Fruit fly (Drosophila melanogaster): ENCODE data around the gene kek5.

Gene kek5

DNA sequence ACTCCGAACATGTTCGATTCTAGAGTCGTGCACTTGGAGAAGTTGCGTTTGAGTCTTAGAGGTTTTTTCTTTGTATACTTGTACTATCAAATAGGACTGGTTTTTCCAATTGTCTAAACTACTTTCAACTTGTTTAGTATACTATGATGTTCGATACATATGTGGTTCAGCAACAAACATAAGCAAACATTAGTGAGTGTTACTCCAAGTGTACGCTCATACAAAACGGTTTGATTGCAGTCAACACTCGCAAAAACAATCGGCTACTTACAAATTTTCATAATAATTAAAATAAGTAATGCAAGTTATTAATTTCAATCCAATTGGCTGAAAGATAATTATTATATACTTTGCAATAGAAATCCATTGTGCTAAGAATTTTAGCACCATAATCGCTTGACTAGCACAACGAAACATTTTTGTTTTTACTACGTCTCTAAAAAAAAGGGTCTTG, 8.5 kb downstream of the kek5 start (continued):
- TF ChIP-seq tio (GFP tag; optimal IDR thresholded peaks at IDR 0.05) (peak; percentile 58), CTCF (GFP tag; optimal IDR thresholded peaks at IDR 0.05) (no peak), CG2129 (GFP tag; IDR thresholded peaks at IDR 0.05; ENCODE audit: partially characterized antibody) (no peak), pho (GFP tag; optimal IDR thresholded peaks at IDR 0.05) (peak; percentile 35), CG4617 (GFP tag; optimal IDR thresholded peaks at IDR 0.05; ENCODE audit: borderline replicate concordance) (no peak), dm (GFP tag; optimal IDR thresholded peaks at IDR 0.05) (no peak), MTF-1 (GFP tag; optimal IDR thresholded peaks at IDR 0.05; ENCODE audit: borderline replicate concordance) (no peak), dimm (GFP tag; IDR thresholded peaks at IDR 0.05) (no peak), CG31365 (tag; optimal IDR thresholded peaks at IDR 0.05) (no peak), CG10267 (tag; optimal IDR thresholded peaks at IDR 0.05) (peak; percentile 49), CG2889 (GFP tag; IDR thresholded peaks at IDR 0.05) (no peak), CG15011 (GFP tag; optimal IDR thresholded peaks at IDR 0.05) (no peak), h (optimal IDR thresholded peaks at IDR 0.05) (no peak), ase (GFP tag; IDR thresholded peaks at IDR 0.05) (no peak), Sox100B (GFP tag; optimal IDR thresholded peaks at IDR 0.05) (no peak), cas (GFP tag; IDR thresholded peaks at IDR 0.05) (no peak), salm (tag; optimal IDR thresholded peaks at IDR 0.05) (no peak), H15 (GFP tag; IDR thresholded peaks at IDR 0.05) (no peak), trh (GFP tag; optimal IDR thresholded peaks at IDR 0.05) (no peak), sim (GFP tag; IDR thresholded peaks at IDR 0.05) (no peak), Poxn (GFP tag; IDR thresholded peaks at IDR 0.05) (no peak), pita (GFP tag; optimal IDR thresholded peaks at IDR 0.05) (no peak), Fer3 (tag; optimal IDR thresholded peaks at IDR 0.05) (peak; percentile 24), slbo (GFP tag; IDR thresholded peaks at IDR 0.05) (no peak), nmo (GFP tag; optimal IDR thresholded peaks at IDR 0.05) (peak; percentile 40), slou (GFP tag; optimal IDR thresholded peaks at IDR 0.05) (no peak), ato (GFP tag; IDR thresholded peaks at IDR 0.05; ENCODE audit: partially characterized antibody) (no peak), gt (GFP tag; IDR thresholded peaks at IDR 0.05) (no peak), CG4282 (GFP tag; optimal IDR thresholded peaks at IDR 0.05) (peak; percentile 34), CG17802 (tag; optimal IDR thresholded peaks at IDR 0.05) (peak; percentile 2), CG14965 (GFP tag; optimal IDR thresholded peaks at IDR 0.05; ENCODE audit: borderline replicate concordance) (no peak), CG14860 (GFP tag; IDR thresholded peaks at IDR 0.05; ENCODE audit: partially characterized antibody) (no peak), CG8290 (GFP tag; optimal IDR thresholded peaks at IDR 0.05) (no peak), CG8290 (tag; optimal IDR thresholded peaks at IDR 0.05) (peak in 1 of 2 experiments; percentile 18), sqz (GFP tag; optimal IDR thresholded peaks at IDR 0.05) (no peak), Hr39 (optimal IDR thresholded peaks at IDR 0.05) (no peak), CG4328 (GFP tag; optimal IDR thresholded peaks at IDR 0.05) (no peak), CG4854 (GFP tag; optimal IDR thresholded peaks at IDR 0.05) (peak; percentile 10), nau (GFP tag; optimal IDR thresholded peaks at IDR 0.05) (no peak), B-H1 (GFP tag; IDR thresholded peaks at IDR 0.05) (no peak), Aef1 (GFP tag; IDR thresholded peaks at IDR 0.05) (no peak), CG11093 (GFP tag; IDR thresholded peaks at IDR 0.05) (no peak), nerfin-1 (tag; optimal IDR thresholded peaks at IDR 0.05) (no peak), scrt (GFP tag; optimal IDR thresholded peaks at IDR 0.05) (peak; percentile 13), ab (GFP tag; optimal IDR thresholded peaks at IDR 0.05) (no peak), CG14667 (GFP tag; IDR thresholded peaks at IDR 0.05) (no peak), CG11247 (GFP tag; IDR thresholded peaks at IDR 0.05) (no peak), NK7.1 (GFP tag; optimal IDR thresholded peaks at IDR 0.05) (no peak), dati (GFP tag; IDR thresholded peaks at IDR 0.05) (no peak), CG12299 (tag; optimal IDR thresholded peaks at IDR 0.05) (no peak), CG9727 (GFP tag; optimal IDR thresholded peaks at IDR 0.05) (peak; percentile 25), sob (GFP tag; IDR thresholded peaks at IDR 0.05) (peak; percentile 61), phol (tag; optimal IDR thresholded peaks at IDR 0.05) (peak; percentile 61), CG5245 (GFP tag; optimal IDR thresholded peaks at IDR 0.05) (peak; percentile 15)

Measured in whole organism, embryonic.